Worm (Caenorhabditis elegans) whole organism, midembryonic: ENCODE measurements around the gene erd-2.2.

ENCODE experiments used
- T22C8.4 ChIP-seq: fragments of 200-800 bp; sonication (Bioruptor generic); IDR thresholded peaks from 2 replicates; pipeline ENCODE4 v1.3.6; 2022; ENCODE audit warnings: missing genetic modification characterization, missing compliant biosample characterization
- cog-1 ChIP-seq: sonication (generic microtip); optimal IDR thresholded peaks from 2 replicates; lab custom pipeline; 2016; ENCODE audit warnings: missing genetic modification characterization, missing compliant biosample characterization
- flt-1 ChIP-seq: fragments of 200-800 bp; sonication (Bioruptor generic); IDR thresholded peaks from 2 replicates; pipeline ENCODE4 v1.3.6; 2022; ENCODE audit warnings: missing genetic modification characterization, missing compliant biosample characterization
- klf-2 ChIP-seq: fragments of 200-800 bp; sonication (Bioruptor generic); conservative IDR thresholded peaks from 2 replicates; pipeline ENCODE4 v1.3.6; 2022; ENCODE audit warnings: missing genetic modification reagents, missing genetic modification characterization, missing compliant biosample characterization
- med-1 ChIP-seq: sonication (generic microtip); optimal IDR thresholded peaks from 2 replicates; lab custom pipeline; 2017; ENCODE audit warnings: missing genetic modification characterization, mild to moderate bottlenecking, missing compliant biosample characterization, antibody characterized with exemption, missing genetic modification reagents; ENCODE audit not compliant: insufficient read depth
- ref-1 ChIP-seq: fragments of 200-800 bp; sonication (Bioruptor generic); conservative IDR thresholded peaks from 2 replicates; pipeline ENCODE4 v1.3.6; 2022; ENCODE audit warnings: missing genetic modification reagents, missing genetic modification characterization, missing compliant biosample characterization
- tab-1 ChIP-seq: fragments of 200-800 bp; sonication (Bioruptor generic); IDR thresholded peaks from 2 replicates; pipeline ENCODE4 v1.3.6; 2022; ENCODE audit warnings: missing genetic modification characterization, missing compliant biosample characterization
- ztf-23 ChIP-seq: fragments of 200-800 bp; sonication (Bioruptor generic); IDR thresholded peaks from 2 replicates; pipeline ENCODE4 v1.3.6; 2022; ENCODE audit warnings: missing genetic modification reagents, missing genetic modification characterization, missing compliant biosample characterization
- ztf-29 ChIP-seq: fragments of 200-800 bp; sonication (Bioruptor generic); IDR thresholded peaks from 2 replicates; pipeline ENCODE4 v1.3.6; 2022; ENCODE audit warnings: missing genetic modification reagents, missing genetic modification characterization, missing compliant biosample characterization

The erd-2.2 gene

ce11 chrIII:5939453-5940296 lies 32.8 kb downstream of the erd-2.2 start, which contains the start of gene ubq-1:
Gene ubq-1, plus strand, starts transcription at chrIII:5940254.
- TF ChIP-seq tab-1 (0 out of 2 replicates have a peak, but pooled peaks have one; percentile 61), ztf-29 (GFP tag; lab: Robert Waterston, UW) (no peak; the same call in 1 of the 2 replicates), flt-1 (GFP tag; lab: Robert Waterston, UW) (peak; percentile 43; the same call in 1 of the 2 replicates), med-1 (no peak), ref-1 (GFP tag; lab: Robert Waterston, UW) (no peak)

- peak; percentile 68; the same call in 1 of the 2 replicates for TF ChIP-seq flt-1 (GFP tag; lab: Robert Waterston, UW)
- peak; percentile 92 for TF ChIP-seq T22C8.4 (GFP tag; lab: Robert Waterston, UW)
- no peak for TF ChIP-seq tab-1
- TF ChIP-seq klf-2 = no peak
- no peak for TF ChIP-seq cog-1 (tag; lab: Kevin White, UChicago)
- TF ChIP-seq ztf-29 (GFP tag; lab: Robert Waterston, UW) = no peak
- TF ChIP-seq ref-1 (GFP tag; lab: Robert Waterston, UW) = no peak
- TF ChIP-seq ztf-23 (GFP tag; lab: Robert Waterston, UW) = 0 out of 2 replicates have a peak, but pooled peaks have one; percentile 19
- TF ChIP-seq med-1 = no peak
Measured at ce11 chrIII:5940525-5940974, 33.7 kb downstream of the erd-2.2 start.

- TF ChIP-seq cog-1 (tag; lab: Kevin White, UChicago) = no peak
- TF ChIP-seq flt-1 (GFP tag; lab: Robert Waterston, UW) = no peak
- TF ChIP-seq tab-1 = no peak
Measured at ce11 chrIII:5942104-5942503, 35.3 kb downstream of the erd-2.2 start.

- TF ChIP-seq cog-1 (tag; lab: Kevin White, UChicago) (no peak), T22C8.4 (GFP tag; lab: Robert Waterston, UW) (0 out of 2 replicates have a peak, but pooled peaks have one; percentile 7), tab-1 (0 out of 2 replicates have a peak, but pooled peaks have one; percentile 20)
Measured at ce11 chrIII:5943368-5944180, 36.7 kb downstream of the erd-2.2 start.

ce11 chrIII:5945865-5946264 lies 39.0 kb downstream of the erd-2.2 start, which contains the start of gene F25B5.5:
Gene F25B5.5, minus strand, starts transcription at chrIII:5946124.
- TF ChIP-seq med-1 = no peak
- TF ChIP-seq T22C8.4 (GFP tag; lab: Robert Waterston, UW) = no peak
- TF ChIP-seq ztf-23 (GFP tag; lab: Robert Waterston, UW) = no peak
- no peak for TF ChIP-seq flt-1 (GFP tag; lab: Robert Waterston, UW)
- TF ChIP-seq ztf-29 (GFP tag; lab: Robert Waterston, UW) = no peak
- TF ChIP-seq ref-1 (GFP tag; lab: Robert Waterston, UW) = no peak
- no peak for TF ChIP-seq klf-2
- no peak for TF ChIP-seq tab-1
- TF ChIP-seq cog-1 (tag; lab: Kevin White, UChicago) = no peak

ce11 chrIII:5948162-5948933 lies 41.5 kb downstream of the erd-2.2 start, which contains the start of the genes F25B5.6 and F25B5.3:
Gene F25B5.6, minus strand, starts transcription at chrIII:5948733.
Gene F25B5.3, plus strand, starts transcription at chrIII:5948883.
- no peak for TF ChIP-seq ref-1 (GFP tag; lab: Robert Waterston, UW)
- TF ChIP-seq T22C8.4 (GFP tag; lab: Robert Waterston, UW) = no peak
- no peak for TF ChIP-seq tab-1
- TF ChIP-seq ztf-29 (GFP tag; lab: Robert Waterston, UW) = no peak
- TF ChIP-seq med-1 = no peak
- TF ChIP-seq flt-1 (GFP tag; lab: Robert Waterston, UW) = no peak
- TF ChIP-seq klf-2 = no peak

ce11 chrIII:5948986-5949385 lies 42.1 kb downstream of the erd-2.2 start:
- TF ChIP-seq cog-1 (tag; lab: Kevin White, UChicago) (no peak), med-1 (no peak), ztf-23 (GFP tag; lab: Robert Waterston, UW) (no peak), T22C8.4 (GFP tag; lab: Robert Waterston, UW) (no peak), flt-1 (GFP tag; lab: Robert Waterston, UW) (no peak), tab-1 (no peak), ztf-29 (GFP tag; lab: Robert Waterston, UW) (no peak), klf-2 (no peak), ref-1 (GFP tag; lab: Robert Waterston, UW) (no peak)

- TF ChIP-seq ref-1 (GFP tag; lab: Robert Waterston, UW) (no peak), ztf-29 (GFP tag; lab: Robert Waterston, UW) (no peak), ztf-23 (GFP tag; lab: Robert Waterston, UW) (no peak), klf-2 (no peak), med-1 (no peak)
Measured at ce11 chrIII:5949817-5950216, 43.0 kb downstream of the erd-2.2 start.

- TF ChIP-seq ref-1 (GFP tag; lab: Robert Waterston, UW) (no peak), cog-1 (tag; lab: Kevin White, UChicago) (no peak), ztf-23 (GFP tag; lab: Robert Waterston, UW) (no peak), med-1 (no peak), flt-1 (GFP tag; lab: Robert Waterston, UW) (no peak), ztf-29 (GFP tag; lab: Robert Waterston, UW) (no peak), klf-2 (no peak), T22C8.4 (GFP tag; lab: Robert Waterston, UW) (no peak), tab-1 (no peak)
Measured at ce11 chrIII:5950756-5951345, 44.0 kb downstream of the erd-2.2 start.
